Fruit fly (Drosophila melanogaster) whole organism, embryonic: ENCODE results near the gene CG6136.

Experiments
- B-H2 ChIP-seq: fragments of 200-800 bp; sonication (Bioruptor generic); optimal IDR thresholded peaks from 2 replicates; lab custom pipeline; 2018; ENCODE audit warnings: missing biosample characterization, mild to moderate bottlenecking, missing genetic modification characterization
- CG10543 ChIP-seq: fragments of 200-800 bp; sonication (Bioruptor generic); optimal IDR thresholded peaks from 3 replicates; lab custom pipeline; 2017; ENCODE audit warnings: missing biosample characterization, mild to moderate bottlenecking, missing genetic modification characterization, moderate library complexity
- CG10959 ChIP-seq: fragments of 200-800 bp; sonication (Bioruptor generic); IDR thresholded peaks from 2 replicates; pipeline ENCODE4 v1.3.6; 2022; ENCODE audit warnings: missing biosample characterization, missing genetic modification characterization
- CG11398 ChIP-seq: fragments of 200-800 bp; sonication (Bioruptor generic); optimal IDR thresholded peaks from 2 replicates; lab custom pipeline; 2016; ENCODE audit warnings: missing biosample characterization, missing genetic modification characterization
- CG12104 ChIP-seq: fragments of 200-800 bp; sonication (Bioruptor generic); optimal IDR thresholded peaks from 3 replicates; lab custom pipeline; 2016; ENCODE audit warnings: missing biosample characterization, missing genetic modification characterization
- CG13775 ChIP-seq: fragments of 200-800 bp; sonication (Bioruptor generic); optimal IDR thresholded peaks from 3 replicates; lab custom pipeline; 2017; ENCODE audit warnings: missing biosample characterization, mild to moderate bottlenecking, missing genetic modification characterization
- CG13894 ChIP-seq: fragments of 200-800 bp; sonication (Bioruptor generic); optimal IDR thresholded peaks from 3 replicates; lab custom pipeline; 2018; ENCODE audit warnings: missing biosample characterization, mild to moderate bottlenecking, missing genetic modification characterization, moderate library complexity
- CG1603 ChIP-seq: fragments of 200-800 bp; sonication (Bioruptor generic); optimal IDR thresholded peaks from 2 replicates; lab custom pipeline; 2019; ENCODE audit warnings: missing biosample characterization, mild to moderate bottlenecking, missing genetic modification characterization, moderate library complexity
- CG17328 ChIP-seq: fragments of 200-800 bp; sonication (Bioruptor generic); IDR thresholded peaks from 2 replicates; pipeline ENCODE4 v1.3.6; 2022; ENCODE audit warnings: missing biosample characterization, missing genetic modification characterization
- CG17361 ChIP-seq: fragments of 200-800 bp; sonication (Bioruptor generic); IDR thresholded peaks from 3 replicates; pipeline ENCODE4 v1.3.6; 2022; ENCODE audit warnings: missing biosample characterization, missing genetic modification characterization
- CG18262 ChIP-seq: fragments of 200-800 bp; optimal IDR thresholded peaks from 3 replicates; lab custom pipeline; 2019; ENCODE audit warnings: missing biosample characterization, mild to moderate bottlenecking, missing genetic modification characterization, moderate library complexity
- CG18619 ChIP-seq: fragments of 200-800 bp; sonication (Bioruptor generic); optimal IDR thresholded peaks from 3 replicates; lab custom pipeline; 2017; ENCODE audit warnings: missing biosample characterization, mild to moderate bottlenecking, missing genetic modification characterization
- CG31441 ChIP-seq: fragments of 200-800 bp; sonication (Bioruptor generic); IDR thresholded peaks from 2 replicates; pipeline ENCODE4 v1.3.6; 2022; ENCODE audit warnings: missing biosample characterization, missing genetic modification characterization
- CG42726 ChIP-seq: fragments of 200-800 bp; sonication (Bioruptor generic); IDR thresholded peaks from 2 replicates; pipeline ENCODE4 v1.3.6; 2022; ENCODE audit warnings: missing biosample characterization, missing genetic modification characterization; ENCODE audit not compliant: partially characterized antibody
- CG6813 ChIP-seq: fragments of 200-800 bp; sonication (Bioruptor generic); optimal IDR thresholded peaks from 2 replicates; lab custom pipeline; 2017; ENCODE audit warnings: missing biosample characterization, missing genetic modification characterization, mild to moderate bottlenecking, moderate library complexity, missing genetic modification reagents
- CG6854 ChIP-seq: fragments of 200-800 bp; sonication (Bioruptor generic); optimal IDR thresholded peaks from 3 replicates; lab custom pipeline; 2017; ENCODE audit warnings: missing biosample characterization, mild to moderate bottlenecking, missing genetic modification characterization
- CG7556 ChIP-seq: fragments of 200-800 bp; sonication (Bioruptor generic); optimal IDR thresholded peaks from 2 replicates; lab custom pipeline; 2017; ENCODE audit warnings: missing biosample characterization, mild to moderate bottlenecking, missing genetic modification characterization
- CG7786 ChIP-seq: fragments of 200-800 bp; sonication (Bioruptor generic); optimal IDR thresholded peaks from 2 replicates; lab custom pipeline; 2016; ENCODE audit warnings: missing biosample characterization, missing genetic modification characterization
- CG8924 ChIP-seq: fragments of 200-800 bp; optimal IDR thresholded peaks from 3 replicates; lab custom pipeline; 2019; ENCODE audit warnings: missing biosample characterization, mild to moderate bottlenecking, missing genetic modification characterization, moderate library complexity
- CG9797 ChIP-seq: fragments of 200-800 bp; sonication (Bioruptor generic); optimal IDR thresholded peaks from 3 replicates; lab custom pipeline; 2018; ENCODE audit warnings: missing biosample characterization, mild to moderate bottlenecking, missing genetic modification characterization
- CG9817 ChIP-seq: fragments of 200-800 bp; sonication (Bioruptor generic); optimal IDR thresholded peaks from 2 replicates; lab custom pipeline; 2018; ENCODE audit warnings: missing biosample characterization, mild to moderate bottlenecking, missing genetic modification characterization, moderate library complexity
- CG9932 ChIP-seq: fragments of 200-800 bp; sonication (Bioruptor generic); IDR thresholded peaks from 2 replicates; pipeline ENCODE4 v1.3.6; 2022; ENCODE audit warnings: missing biosample characterization, missing genetic modification characterization
- Chrac-16 ChIP-seq: fragments of 200-800 bp; sonication (Bioruptor generic); optimal IDR thresholded peaks from 3 replicates; lab custom pipeline; 2016; ENCODE audit warnings: missing biosample characterization, missing genetic modification characterization
- Dip3 ChIP-seq: fragments of 200-800 bp; sonication (Bioruptor generic); optimal IDR thresholded peaks from 3 replicates; lab custom pipeline; 2016; ENCODE audit warnings: missing biosample characterization, missing genetic modification characterization
- Doc2 ChIP-seq: fragments of 200-800 bp; sonication (Bioruptor generic); IDR thresholded peaks from 2 replicates; pipeline ENCODE4 v1.3.6; 2022; ENCODE audit warnings: missing biosample characterization, missing genetic modification characterization
- HmgZ ChIP-seq: fragments of 200-800 bp; sonication (Bioruptor generic); optimal IDR thresholded peaks from 2 replicates; lab custom pipeline; 2018; ENCODE audit warnings: missing biosample characterization, mild to moderate bottlenecking, missing genetic modification characterization
- Lhr ChIP-seq: fragments of 200-800 bp; sonication (Bioruptor generic); optimal IDR thresholded peaks from 3 replicates; lab custom pipeline; 2017; ENCODE audit warnings: mild to moderate bottlenecking, missing biosample characterization, missing genetic modification reagents, missing genetic modification characterization
- Lim3 ChIP-seq: fragments of 200-800 bp; sonication (Bioruptor generic); IDR thresholded peaks from 2 replicates; pipeline ENCODE4 v1.3.6; 2022; ENCODE audit warnings: missing biosample characterization, missing genetic modification characterization
- Neu2 ChIP-seq: fragments of 200-800 bp; sonication (Bioruptor generic); optimal IDR thresholded peaks from 3 replicates; lab custom pipeline; 2016; ENCODE audit warnings: missing biosample characterization, missing genetic modification characterization, borderline replicate concordance
- Opbp ChIP-seq: fragments of 200-800 bp; sonication (Bioruptor generic); IDR thresholded peaks from 3 replicates; pipeline ENCODE4 v1.3.6; 2022; ENCODE audit warnings: missing biosample characterization, missing genetic modification characterization; ENCODE audit not compliant: partially characterized antibody
- Six4 ChIP-seq: fragments of 200-800 bp; sonication (Bioruptor generic); optimal IDR thresholded peaks from 2 replicates; lab custom pipeline; 2016; ENCODE audit warnings: missing biosample characterization, missing genetic modification characterization
- Ssrp ChIP-seq: fragments of 200-800 bp; sonication (Bioruptor generic); optimal IDR thresholded peaks from 2 replicates; lab custom pipeline; 2018; ENCODE audit warnings: missing biosample characterization, mild to moderate bottlenecking, missing genetic modification characterization, moderate library complexity
- ase ChIP-seq: fragments of 200-800 bp; sonication (Bioruptor generic); IDR thresholded peaks from 3 replicates; pipeline ENCODE4 v1.3.6; 2022; ENCODE audit warnings: missing biosample characterization, missing genetic modification characterization
- br ChIP-seq: fragments of >200 bp; optimal IDR thresholded peaks from 2 replicates; lab custom pipeline; 2017
- caup ChIP-seq: fragments of 200-800 bp; sonication (Bioruptor generic); optimal IDR thresholded peaks from 3 replicates; lab custom pipeline; 2017; ENCODE audit warnings: missing biosample characterization, mild to moderate bottlenecking, missing genetic modification characterization, moderate library complexity; ENCODE audit not compliant: severe bottlenecking
- corto ChIP-seq: fragments of 200-800 bp; sonication (Bioruptor generic); optimal IDR thresholded peaks from 2 replicates; lab custom pipeline; 2016; ENCODE audit warnings: missing biosample characterization, mild to moderate bottlenecking, missing genetic modification characterization, moderate library complexity
- insv ChIP-seq, 2 experiments: fragments of 200-800 bp; sonication (Bioruptor generic); optimal IDR thresholded peaks; 3 replicates each; lab custom pipeline; 2016 to 2018; ENCODE audit warnings: missing biosample characterization in 2 of 2, missing genetic modification characterization in 2 of 2
- lbe ChIP-seq: fragments of 200-800 bp; sonication (Bioruptor generic); optimal IDR thresholded peaks from 2 replicates; lab custom pipeline; 2016; ENCODE audit warnings: missing biosample characterization, mild to moderate bottlenecking, missing genetic modification characterization
- mam ChIP-seq: fragments of 200-800 bp; sonication (Bioruptor generic); optimal IDR thresholded peaks from 3 replicates; lab custom pipeline; 2016; ENCODE audit warnings: missing biosample characterization, missing genetic modification characterization
- nau ChIP-seq: fragments of 200-800 bp; sonication (Bioruptor generic); optimal IDR thresholded peaks from 3 replicates; lab custom pipeline; 2017; ENCODE audit warnings: missing biosample characterization, mild to moderate bottlenecking, missing genetic modification characterization, missing genetic modification reagents
- pnt ChIP-seq: fragments of 200-800 bp; sonication (Bioruptor generic); optimal IDR thresholded peaks from 3 replicates; lab custom pipeline; 2016; ENCODE audit warnings: missing biosample characterization, missing genetic modification characterization
- prd ChIP-seq, 3 experiments: fragments of >200 bp in 2 of 3; fragments of 200-800 bp in 1 of 3; sonication (Bioruptor generic) in 1 of 3; optimal IDR thresholded peaks in 2 of 3; IDR thresholded peaks in 1 of 3; 2 replicates in 2 of 3; 3 replicates in 1 of 3; pipeline versions ENCODE4 v1.3.6 to Lab custom; 2017 to 2022; ENCODE audit warnings: missing biosample characterization in 1 of 3, missing genetic modification characterization in 1 of 3
- pzg ChIP-seq: fragments of 200-800 bp; sonication (Bioruptor generic); optimal IDR thresholded peaks from 3 replicates; lab custom pipeline; 2018; ENCODE audit warnings: missing biosample characterization, mild to moderate bottlenecking, missing genetic modification characterization, moderate library complexity
- repo ChIP-seq: fragments of 200-800 bp; sonication (Bioruptor generic); optimal IDR thresholded peaks from 2 replicates; lab custom pipeline; 2016; ENCODE audit warnings: missing biosample characterization, missing genetic modification characterization
- run ChIP-seq: fragments of 200-800 bp; sonication (Bioruptor generic); optimal IDR thresholded peaks from 3 replicates; lab custom pipeline; 2018; ENCODE audit warnings: missing biosample characterization, mild to moderate bottlenecking, missing genetic modification characterization
- sisA ChIP-seq: fragments of 200-800 bp; sonication (Bioruptor generic); IDR thresholded peaks from 2 replicates; pipeline ENCODE4 v1.3.6; 2022; ENCODE audit warnings: missing biosample characterization, missing genetic modification characterization
- sr ChIP-seq: fragments of 200-800 bp; sonication (Bioruptor generic); IDR thresholded peaks from 3 replicates; pipeline ENCODE4 v1.3.6; 2022; ENCODE audit warnings: missing biosample characterization, missing genetic modification characterization
- vnd ChIP-seq: fragments of 200-800 bp; sonication (Bioruptor generic); IDR thresholded peaks from 3 replicates; pipeline ENCODE4 v1.3.6; 2022; ENCODE audit warnings: missing biosample characterization, missing genetic modification characterization; ENCODE audit not compliant: partially characterized antibody
- wor ChIP-seq: fragments of 200-800 bp; sonication (Bioruptor generic); IDR thresholded peaks from 2 replicates; pipeline ENCODE4 v1.3.6; 2022; ENCODE audit warnings: missing biosample characterization, missing genetic modification characterization

CG6136 gene

DNA sequence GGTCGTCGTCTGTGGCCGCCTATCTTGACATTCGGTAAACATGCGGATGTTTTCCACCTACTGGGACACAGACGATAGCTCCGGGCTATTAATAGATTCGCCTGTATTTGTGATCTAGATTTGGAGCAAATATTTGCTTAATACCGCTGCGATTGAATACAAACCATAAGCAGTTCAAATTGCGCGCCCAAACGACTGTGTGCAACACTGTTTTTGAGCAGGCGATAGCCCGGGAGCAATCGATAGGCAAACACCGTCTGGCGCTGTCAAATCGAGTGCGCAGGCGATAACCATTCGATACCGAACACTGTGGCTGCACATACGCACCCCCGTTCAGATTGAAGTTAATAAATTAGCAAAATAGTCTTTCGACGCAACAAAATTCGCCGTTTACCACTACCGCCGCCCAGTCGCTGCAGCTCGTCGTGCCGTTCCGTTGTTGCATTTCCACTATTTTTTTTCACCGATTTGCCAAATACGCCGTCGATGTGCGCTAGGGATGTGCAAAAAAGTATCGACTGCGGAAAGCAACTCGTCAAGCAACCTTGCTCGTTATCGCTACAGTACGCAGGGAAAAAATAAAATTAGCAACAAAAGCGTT is 36.2 kb upstream of the CG6136 start, which contains the start of gene Atx2 (continued):
- TF ChIP-seq pzg (GFP tag; lab: Kevin White, UChicago) = peak; percentile 90
- peak; percentile 82 for TF ChIP-seq CG42726
- TF ChIP-seq Lim3 (GFP tag; lab: Robert Waterston, UW) = no peak
- TF ChIP-seq mam (GFP tag; lab: Kevin White, UChicago) = peak; percentile 39
- peak; percentile 33 for TF ChIP-seq CG10543 (GFP tag; lab: Kevin White, UChicago)
- TF ChIP-seq br = no peak
- peak; percentile 74 for TF ChIP-seq HmgZ (tag; lab: Kevin White, UChicago)
- TF ChIP-seq caup = peak; percentile 55
- peak; percentile 30 for TF ChIP-seq CG13775 (GFP tag; lab: Kevin White, UChicago)
- TF ChIP-seq CG9797 (GFP tag; lab: Kevin White, UChicago) = peak; percentile 51
- peak; percentile 95 for TF ChIP-seq Opbp
- TF ChIP-seq CG6813 = peak; percentile 20
- TF ChIP-seq prd (optimal IDR thresholded peaks at IDR 0.05; lab: Kevin White, UChicago) = no peak
- 0 out of 3 replicates have a peak, but pooled peaks have one; percentile 25 for TF ChIP-seq prd (GFP tag; IDR thresholded peaks at IDR 0.05; lab: Robert Waterston, UW)
- peak; percentile 49 for TF ChIP-seq Lhr (GFP tag; lab: Kevin White, UChicago)
- peak; percentile 0 for TF ChIP-seq Dip3 (GFP tag; lab: Kevin White, UChicago)
- no peak for TF ChIP-seq Ssrp (tag; lab: Kevin White, UChicago)
- no peak for TF ChIP-seq lbe (GFP tag; lab: Kevin White, UChicago)
- TF ChIP-seq Doc2 (GFP tag; lab: Robert Waterston, UW) = no peak
- TF ChIP-seq CG17328 = 0 out of 2 replicates have a peak, but pooled peaks have one; percentile 43
- TF ChIP-seq repo = no peak
- TF ChIP-seq pnt (GFP tag; lab: Kevin White, UChicago) = no peak
- no peak for TF ChIP-seq Chrac-16 (GFP tag; lab: Kevin White, UChicago)
- peak; percentile 8 for TF ChIP-seq CG7786 (GFP tag; lab: Kevin White, UChicago)
- no peak for TF ChIP-seq sisA (GFP tag; lab: Robert Waterston, UW)
- no peak for TF ChIP-seq CG11398 (GFP tag; lab: Kevin White, UChicago)
- no peak for TF ChIP-seq Six4
- TF ChIP-seq CG1603 (tag; lab: Kevin White, UChicago) = peak; percentile 76
- TF ChIP-seq CG12104 (GFP tag; lab: Kevin White, UChicago) = no peak
- 0 out of 2 replicates have a peak, but pooled peaks have one; percentile 21 for TF ChIP-seq CG31441 (GFP tag; lab: Robert Waterston, UW)
- peak in 1 of 2 experiments; percentile 25 for TF ChIP-seq insv (GFP tag; optimal IDR thresholded peaks at IDR 0.05; lab: Kevin White, UChicago)
- TF ChIP-seq CG13894 (tag; lab: Kevin White, UChicago) = no peak
- peak; percentile 82 for TF ChIP-seq CG9932 (GFP tag; lab: Robert Waterston, UW)
- TF ChIP-seq sr (GFP tag; lab: Robert Waterston, UW) = no peak
- peak; percentile 28 for TF ChIP-seq CG9817
- no peak for TF ChIP-seq nau (GFP tag; lab: Kevin White, UChicago)
- peak; percentile 96 for TF ChIP-seq vnd (GFP tag; lab: Robert Waterston, UW)
- no peak for TF ChIP-seq wor
- TF ChIP-seq CG6854 (GFP tag; lab: Kevin White, UChicago) = no peak
- no peak for TF ChIP-seq run (tag; lab: Kevin White, UChicago)
- TF ChIP-seq CG18262 (tag; lab: Kevin White, UChicago) = no peak
- peak; percentile 38; the same call in 2 of the 3 replicates for TF ChIP-seq CG17361 (GFP tag; lab: Robert Waterston, UW)
- TF ChIP-seq Neu2 (GFP tag; lab: Kevin White, UChicago) = no peak
- no peak for TF ChIP-seq B-H2 (GFP tag; lab: Kevin White, UChicago)
- TF ChIP-seq CG7556 (GFP tag; lab: Kevin White, UChicago) = no peak
- TF ChIP-seq corto (GFP tag; lab: Kevin White, UChicago) = no peak
- peak; percentile 18 for TF ChIP-seq CG8924 (tag; lab: Kevin White, UChicago)
- no peak for TF ChIP-seq CG10959 (GFP tag; lab: Robert Waterston, UW)
- peak; percentile 40 for TF ChIP-seq CG18619 (GFP tag; lab: Kevin White, UChicago)
- no peak for TF ChIP-seq ase
